ENCODE assay signal across 5 fruit fly cellular contexts in genomic region chr2L:2769476-2770185, dm6.
TF ChIP-seq lines count a peak whose summit lies in the region.

colt (minus strand) TSS chr2L:2770069.
HINT1 (plus strand) TSS chr2L:2770135.

- peak; percentile 54 for TF ChIP-seq CTCF in whole organism, embryonic (GFP tag; optimal IDR thresholded peaks at IDR 0.05; lab: Kevin White, UChicago)

TF ChIP-seq in whole organism, adult, 20 proteins besides CTCF, POLR2A, EP300 and RAD21 (continues in another document):
- TF ChIP-seq Clk (GFP tag; optimal IDR thresholded peaks at IDR 0.05; lab: Kevin White, UChicago) (peak; percentile 56), kay (GFP tag; lab: Kevin White, UChicago; ENCODE audit: borderline replicate concordance) (no peak), CG11617 (GFP tag; optimal IDR thresholded peaks at IDR 0.05; lab: Kevin White, UChicago) (peak; percentile 77), bab1 (GFP tag; optimal IDR thresholded peaks at IDR 0.05; lab: Kevin White, UChicago) (peak; percentile 10), Mnt (GFP tag; optimal IDR thresholded peaks at IDR 0.05; lab: Kevin White, UChicago) (peak; percentile 50), tj (GFP tag; optimal IDR thresholded peaks at IDR 0.05; lab: Kevin White, UChicago) (peak; percentile 61), CG14711 (tag; optimal IDR thresholded peaks at IDR 0.05; lab: Kevin White, UChicago) (peak; percentile 52), Hr96 (GFP tag; optimal IDR thresholded peaks at IDR 0.05; lab: Kevin White, UChicago) (peak; percentile 76), cic (GFP tag; optimal IDR thresholded peaks at IDR 0.05; lab: Kevin White, UChicago) (peak; percentile 59), Crg-1 (GFP tag; optimal IDR thresholded peaks at IDR 0.05; lab: Kevin White, UChicago) (no peak), CG7045 (GFP tag; optimal IDR thresholded peaks at IDR 0.05; lab: Kevin White, UChicago) (peak; percentile 56), CG33017 (tag; optimal IDR thresholded peaks at IDR 0.05; lab: Kevin White, UChicago) (peak; percentile 27), CG1620 (GFP tag; optimal IDR thresholded peaks at IDR 0.05; lab: Kevin White, UChicago) (peak; percentile 23), CG12768 (GFP tag; optimal IDR thresholded peaks at IDR 0.05; lab: Kevin White, UChicago) (peak; percentile 92), cnc (optimal IDR thresholded peaks at IDR 0.05; lab: Kevin White, UChicago) (no peak), pad (GFP tag; optimal IDR thresholded peaks at IDR 0.05; lab: Kevin White, UChicago) (peak; percentile 15), toe (GFP tag; optimal IDR thresholded peaks at IDR 0.05; lab: Kevin White, UChicago) (peak; percentile 83), CG7101 (tag; optimal IDR thresholded peaks at IDR 0.05; lab: Kevin White, UChicago) (peak; percentile 40)

TF ChIP-seq in whole organism, embryonic, 481 proteins besides CTCF, POLR2A, EP300 and RAD21 (continues in another document):
- TF ChIP-seq CG12219 (GFP tag; optimal IDR thresholded peaks at IDR 0.05; lab: Kevin White, UChicago): no peak
- peak; percentile 41 for TF ChIP-seq Dp (GFP tag; optimal IDR thresholded peaks at IDR 0.05; lab: Kevin White, UChicago)
- no peak for TF ChIP-seq dati (GFP tag; IDR thresholded peaks at IDR 0.05; lab: Robert Waterston, UW)
- TF ChIP-seq jigr1 (GFP tag; IDR thresholded peaks at IDR 0.05; lab: Robert Waterston, UW): peak; percentile 80; the same call in 1 of the 3 replicates
- TF ChIP-seq mam (GFP tag; optimal IDR thresholded peaks at IDR 0.05; lab: Kevin White, UChicago): no peak
- TF ChIP-seq CG17186 (GFP tag; optimal IDR thresholded peaks at IDR 0.05; lab: Kevin White, UChicago): peak; percentile 45
- TF ChIP-seq tna (GFP tag; IDR thresholded peaks at IDR 0.05; lab: Robert Waterston, UW; ENCODE audit: partially characterized antibody): no peak
- no peak for TF ChIP-seq ac (GFP tag; optimal IDR thresholded peaks at IDR 0.05; lab: Kevin White, UChicago)
- TF ChIP-seq CkIIα-i1 (GFP tag; IDR thresholded peaks at IDR 0.05; lab: Robert Waterston, UW): no peak
- peak; percentile 35 for TF ChIP-seq lbe (GFP tag; optimal IDR thresholded peaks at IDR 0.05; lab: Kevin White, UChicago)
- peak; percentile 42 for TF ChIP-seq Nf-YC (tag; optimal IDR thresholded peaks at IDR 0.05; lab: Kevin White, UChicago)
- peak; percentile 56 for TF ChIP-seq CG34376 (GFP tag; optimal IDR thresholded peaks at IDR 0.05; lab: Kevin White, UChicago)
- TF ChIP-seq nom (GFP tag; optimal IDR thresholded peaks at IDR 0.05; lab: Kevin White, UChicago): peak; percentile 99
- TF ChIP-seq her (GFP tag; optimal IDR thresholded peaks at IDR 0.05; lab: Kevin White, UChicago): peak; percentile 99
- TF ChIP-seq Ptx1 (GFP tag; IDR thresholded peaks at IDR 0.05; lab: Robert Waterston, UW): no peak
- no peak for TF ChIP-seq CG18619 (GFP tag; optimal IDR thresholded peaks at IDR 0.05; lab: Kevin White, UChicago)
- TF ChIP-seq wek (GFP tag; optimal IDR thresholded peaks at IDR 0.05; lab: Kevin White, UChicago): peak; percentile 82
- peak; percentile 99 for TF ChIP-seq CG4617 (GFP tag; optimal IDR thresholded peaks at IDR 0.05; lab: Kevin White, UChicago; ENCODE audit: borderline replicate concordance)

TF ChIP-seq in whole organism, prepupa, 60 proteins besides CTCF, POLR2A, EP300 and RAD21 (continues in another document):
- TF ChIP-seq Hr4 (GFP tag; optimal IDR thresholded peaks at IDR 0.05; lab: Kevin White, UChicago): peak; percentile 71
- TF ChIP-seq CG34406 (GFP tag; optimal IDR thresholded peaks at IDR 0.05; lab: Kevin White, UChicago): peak; percentile 41
- TF ChIP-seq CG6854 (GFP tag; optimal IDR thresholded peaks at IDR 0.05; lab: Kevin White, UChicago): peak; percentile 92
- peak; percentile 62 for TF ChIP-seq Ets96B (tag; optimal IDR thresholded peaks at IDR 0.05; lab: Kevin White, UChicago)
- TF ChIP-seq CG15336 (GFP tag; IDR thresholded peaks at IDR 0.05; lab: Robert Waterston, UW): peak; percentile 74
- TF ChIP-seq Eip93F (GFP tag; optimal IDR thresholded peaks at IDR 0.05; lab: Kevin White, UChicago): no peak
- TF ChIP-seq fkh (GFP tag; optimal IDR thresholded peaks at IDR 0.05; lab: Kevin White, UChicago): no peak
- peak; percentile 47 for TF ChIP-seq achi (GFP tag; optimal IDR thresholded peaks at IDR 0.05; lab: Kevin White, UChicago)
- TF ChIP-seq OdsH (GFP tag; optimal IDR thresholded peaks at IDR 0.05; lab: Kevin White, UChicago): peak; percentile 41
- TF ChIP-seq Met (GFP tag; optimal IDR thresholded peaks at IDR 0.05; lab: Kevin White, UChicago): no peak
- TF ChIP-seq fd59A (GFP tag; optimal IDR thresholded peaks at IDR 0.05; lab: Kevin White, UChicago): no peak
- TF ChIP-seq spab (GFP tag; optimal IDR thresholded peaks at IDR 0.05; lab: Kevin White, UChicago): peak; percentile 82
- TF ChIP-seq CG11762 (GFP tag; optimal IDR thresholded peaks at IDR 0.05; lab: Kevin White, UChicago; ENCODE audit: insufficient read depth): peak; percentile 75
- peak; percentile 40 for TF ChIP-seq Sox102F (GFP tag; optimal IDR thresholded peaks at IDR 0.05; lab: Kevin White, UChicago)
- peak; percentile 65 for TF ChIP-seq CG3032 (tag; optimal IDR thresholded peaks at IDR 0.05; lab: Kevin White, UChicago)
- TF ChIP-seq esn (GFP tag; optimal IDR thresholded peaks at IDR 0.05; lab: Kevin White, UChicago): peak; percentile 3
- TF ChIP-seq CG6163 (GFP tag; IDR thresholded peaks at IDR 0.05; lab: Robert Waterston, UW): peak; percentile 52; the same call in 2 of the 3 replicates
- no peak for TF ChIP-seq CG11902 (GFP tag; optimal IDR thresholded peaks at IDR 0.05; lab: Kevin White, UChicago)
- TF ChIP-seq CG9139 (GFP tag; optimal IDR thresholded peaks at IDR 0.05; lab: Kevin White, UChicago): peak; percentile 98

TF ChIP-seq in whole organism, pupa, 21 proteins besides CTCF, POLR2A, EP300 and RAD21 (continues in another document):
- TF ChIP-seq CG13204 (GFP tag; optimal IDR thresholded peaks at IDR 0.05; lab: Kevin White, UChicago): peak; percentile 93
- TF ChIP-seq CG15710 (tag; optimal IDR thresholded peaks at IDR 0.05; lab: Kevin White, UChicago): peak; percentile 51
- TF ChIP-seq rn (GFP tag; IDR thresholded peaks at IDR 0.05; lab: Robert Waterston, UW): no peak
- no peak for TF ChIP-seq CG10348 (GFP tag; IDR thresholded peaks at IDR 0.05; lab: Robert Waterston, UW)
- peak; percentile 66 for TF ChIP-seq CG17806 (tag; optimal IDR thresholded peaks at IDR 0.05; lab: Kevin White, UChicago)
- TF ChIP-seq CG34367 (tag; optimal IDR thresholded peaks at IDR 0.05; lab: Kevin White, UChicago): peak; percentile 82
- TF ChIP-seq CG9948 (tag; optimal IDR thresholded peaks at IDR 0.05; lab: Kevin White, UChicago): peak; percentile 57
- peak; percentile 88 for TF ChIP-seq CG14655 (GFP tag; optimal IDR thresholded peaks at IDR 0.05; lab: Kevin White, UChicago)
- peak; percentile 48; the same call in 1 of the 2 replicates for TF ChIP-seq CG32121 (GFP tag; IDR thresholded peaks at IDR 0.05; lab: Robert Waterston, UW)
- TF ChIP-seq gl (tag; optimal IDR thresholded peaks at IDR 0.05; lab: Kevin White, UChicago): peak; percentile 97
- peak; percentile 87 for TF ChIP-seq Pif1B (GFP tag; optimal IDR thresholded peaks at IDR 0.05; lab: Kevin White, UChicago)
- TF ChIP-seq Snoo (tag; optimal IDR thresholded peaks at IDR 0.05; lab: Kevin White, UChicago): peak; percentile 73
- TF ChIP-seq CG4496 (GFP tag; IDR thresholded peaks at IDR 0.05; lab: Robert Waterston, UW): peak; percentile 78
- TF ChIP-seq CG8159 (tag; optimal IDR thresholded peaks at IDR 0.05; lab: Kevin White, UChicago): peak; percentile 77
- TF ChIP-seq CG8301 (tag; optimal IDR thresholded peaks at IDR 0.05; lab: Kevin White, UChicago): peak; percentile 82
- peak; percentile 16; the same call in 1 of the 3 replicates for TF ChIP-seq fd96Ca (GFP tag; IDR thresholded peaks at IDR 0.05; lab: Robert Waterston, UW)
- peak; percentile 55 for TF ChIP-seq Ets98B (GFP tag; IDR thresholded peaks at IDR 0.05; lab: Robert Waterston, UW)
- no peak for TF ChIP-seq D1 (tag; optimal IDR thresholded peaks at IDR 0.05; lab: Kevin White, UChicago)
- peak; percentile 67; the same call in 1 of the 2 replicates for TF ChIP-seq CG12605 (GFP tag; IDR thresholded peaks at IDR 0.05; lab: Robert Waterston, UW)
- TF ChIP-seq Pif1A (GFP tag; optimal IDR thresholded peaks at IDR 0.05; lab: Kevin White, UChicago): peak; percentile 91

TF ChIP-seq in whole organism, wandering third instar larva, 38 proteins besides CTCF, POLR2A, EP300 and RAD21:
- TF ChIP-seq Sp1 (GFP tag; optimal IDR thresholded peaks at IDR 0.05; lab: Kevin White, UChicago): peak; percentile 57
- peak; percentile 33 for TF ChIP-seq br (GFP tag; optimal IDR thresholded peaks at IDR 0.05; lab: Kevin White, UChicago)
- no peak for TF ChIP-seq Rel (GFP tag; optimal IDR thresholded peaks at IDR 0.05; lab: Kevin White, UChicago)
- peak; percentile 53 for TF ChIP-seq Rel (tag; optimal IDR thresholded peaks at IDR 0.05; lab: Kevin White, UChicago)
- TF ChIP-seq Vsx2 (GFP tag; optimal IDR thresholded peaks at IDR 0.05; lab: Kevin White, UChicago; ENCODE audit: partially characterized antibody): no peak
- TF ChIP-seq h (GFP tag; optimal IDR thresholded peaks at IDR 0.05; lab: Kevin White, UChicago): peak; percentile 12
- TF ChIP-seq Hnf4 (GFP tag; optimal IDR thresholded peaks at IDR 0.05; lab: Kevin White, UChicago): peak; percentile 94
- no peak for TF ChIP-seq fru (GFP tag; optimal IDR thresholded peaks at IDR 0.05; lab: Kevin White, UChicago)
- peak; percentile 4 for TF ChIP-seq HLH106 (tag; optimal IDR thresholded peaks at IDR 0.05; lab: Kevin White, UChicago)
